In the genomic region with DNA sequence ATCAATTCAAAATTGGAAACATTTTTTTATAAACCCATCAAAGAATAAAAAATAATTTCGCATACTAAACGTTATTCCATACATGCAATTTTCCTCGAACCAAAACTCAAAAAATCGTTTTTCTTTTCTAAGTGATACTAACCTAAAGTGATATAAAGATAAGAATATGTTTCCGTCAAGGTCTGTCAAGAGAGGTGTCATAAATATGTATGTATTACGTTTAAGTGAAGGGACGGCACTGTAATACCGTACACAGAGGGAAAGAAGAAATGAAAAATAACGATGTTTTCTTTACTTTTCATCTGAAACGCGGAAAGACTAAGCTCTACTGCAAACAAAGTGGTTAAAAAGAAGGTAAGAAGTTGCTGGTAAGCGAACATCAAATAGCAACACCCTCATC, we compare ENCODE assay signal across 5 worm cellular contexts.
A peak's percentile ranks its signal among the peaks of the same experiment; 100 is the strongest.
TF ChIP-seq lines count a peak whose summit lies in the region.

No protein-coding gene starts in this region.

TF ChIP-seq in whole organism, L1 larva, 84 proteins besides CTCF, POLR2A, EP300 and RAD21:
- TF ChIP-seq lin-14 (GFP tag; optimal IDR thresholded peaks at IDR 0.05; lab: Kevin White, UChicago) (no peak), nhr-19 (GFP tag; conservative IDR thresholded peaks at IDR 0.05; lab: Robert Waterston, UW) (0 out of 2 replicates have a peak, but pooled peaks have one; percentile 4)

TF ChIP-seq in whole organism, L2 larva, 48 proteins besides CTCF, POLR2A, EP300 and RAD21:
- peak; percentile 19 for TF ChIP-seq fos-1 (tag; optimal IDR thresholded peaks at IDR 0.05; lab: Kevin White, UChicago)
- no peak for TF ChIP-seq ztf-4 (tag; optimal IDR thresholded peaks at IDR 0.05; lab: Kevin White, UChicago)

TF ChIP-seq in whole organism, L3 larva, 47 proteins besides CTCF, POLR2A, EP300 and RAD21:
- TF ChIP-seq elt-2 (tag; optimal IDR thresholded peaks at IDR 0.05; lab: Kevin White, UChicago) (peak; percentile 8), mml-1 (tag; optimal IDR thresholded peaks at IDR 0.05; lab: Kevin White, UChicago) (no peak), mdl-1 (tag; optimal IDR thresholded peaks at IDR 0.05; lab: Kevin White, UChicago) (no peak)

TF ChIP-seq in whole organism, L4 larva, 104 proteins besides CTCF, POLR2A, EP300 and RAD21:
- TF ChIP-seq dmd-6 (GFP tag; IDR thresholded peaks at IDR 0.05; lab: Robert Waterston, UW) = peak; percentile 27; the same call in 1 of the 2 replicates
- TF ChIP-seq daf-16 (GFP tag; optimal IDR thresholded peaks at IDR 0.05; lab: Kevin White, UChicago) = no peak
- peak; percentile 72 for TF ChIP-seq daf-16 (tag; optimal IDR thresholded peaks at IDR 0.05; lab: Kevin White, UChicago)
- peak in 1 of 2 experiments; percentile 97 for TF ChIP-seq unc-62 (GFP tag; optimal IDR thresholded peaks at IDR 0.05 in 1 of 2; lab: Kevin White, UChicago)
- no peak for TF ChIP-seq unc-62 (tag; optimal IDR thresholded peaks at IDR 0.05; lab: Kevin White, UChicago)
- no peak for TF ChIP-seq hlh-11 (tag; optimal IDR thresholded peaks at IDR 0.05; lab: Kevin White, UChicago)

TF ChIP-seq in whole organism, young adult, 124 proteins besides CTCF, POLR2A, EP300 and RAD21:
- TF ChIP-seq dpff-1 (tag; optimal IDR thresholded peaks at IDR 0.05; lab: Kevin White, UChicago) = no peak
- TF ChIP-seq hlh-26 (GFP tag; conservative IDR thresholded peaks at IDR 0.05; lab: Robert Waterston, UW) = no peak
- peak; percentile 34 for TF ChIP-seq nhr-80 (tag; optimal IDR thresholded peaks at IDR 0.05; lab: Kevin White, UChicago)
- no peak for TF ChIP-seq hmg-20 (GFP tag; IDR thresholded peaks at IDR 0.05; lab: Robert Waterston, UW)
- no peak for TF ChIP-seq rcor-1 (GFP tag; IDR thresholded peaks at IDR 0.05; lab: Robert Waterston, UW)
